Worm (Caenorhabditis elegans): ENCODE results near the gene mfsd-11.

- no peak for TF ChIP-seq T22C8.4 (GFP tag; IDR thresholded peaks at IDR 0.05)
- no peak for TF ChIP-seq flt-1 (GFP tag; IDR thresholded peaks at IDR 0.05)
- no peak for TF ChIP-seq cog-1 (tag; optimal IDR thresholded peaks at IDR 0.05)
- no peak for TF ChIP-seq tab-1 (GFP tag; IDR thresholded peaks at IDR 0.05)
- TF ChIP-seq ztf-29 (GFP tag; IDR thresholded peaks at IDR 0.05): no peak
- no peak for TF ChIP-seq klf-2 (GFP tag; conservative IDR thresholded peaks at IDR 0.05)
- no peak for TF ChIP-seq ztf-23 (GFP tag; IDR thresholded peaks at IDR 0.05)
- TF ChIP-seq ref-1 (GFP tag; conservative IDR thresholded peaks at IDR 0.05): no peak
These were observed 34.6 kb upstream of the mfsd-11 start for ce11 chrX:12188280-12189071.

All from whole organism, midembryonic.